Worm (Caenorhabditis elegans) whole organism, L3 larva: ENCODE results near the gene cal-3.

ENCODE experiments used
- R02D3.7 ChIP-seq: fragments of 150-350 bp; optimal IDR thresholded peaks from 2 replicates; lab custom pipeline; 2014; ENCODE audit warnings: missing biosample characterization, missing genetic modification characterization
- ama-1 ChIP-seq: fragments of 150-350 bp; optimal IDR thresholded peaks from 2 replicates; lab custom pipeline; 2018
- ceh-16 ChIP-seq: sonication (generic microtip); optimal IDR thresholded peaks from 2 replicates; lab custom pipeline; 2017; ENCODE audit warnings: missing biosample characterization, missing genetic modification characterization
- elt-2 ChIP-seq: sonication (generic microtip); optimal IDR thresholded peaks from 2 replicates; lab custom pipeline; 2016; ENCODE audit warnings: missing genetic modification reagents, mild to moderate bottlenecking, missing genetic modification characterization, missing compliant biosample characterization
- fkh-2 ChIP-seq: fragments of 150-350 bp; optimal IDR thresholded peaks from 2 replicates; lab custom pipeline; 2014; ENCODE audit warnings: missing biosample characterization, missing genetic modification reagents, missing genetic modification characterization
- fos-1 ChIP-seq: fragments of 150-350 bp; optimal IDR thresholded peaks from 2 replicates; lab custom pipeline; 2014; ENCODE audit warnings: missing biosample characterization, missing genetic modification characterization
- lin-15B ChIP-seq: fragments of 150-350 bp; optimal IDR thresholded peaks from 2 replicates; lab custom pipeline; 2014; ENCODE audit warnings: missing biosample characterization, missing genetic modification characterization
- nfya-1 ChIP-seq: sonication (generic microtip); optimal IDR thresholded peaks from 2 replicates; lab custom pipeline; 2017; ENCODE audit warnings: missing genetic modification characterization, mild to moderate bottlenecking, missing compliant biosample characterization, antibody characterized with exemption, moderate library complexity; ENCODE audit not compliant: insufficient read depth
- nhr-28 ChIP-seq: fragments of 150-350 bp; optimal IDR thresholded peaks from 2 replicates; lab custom pipeline; 2014; ENCODE audit warnings: missing biosample characterization, missing genetic modification characterization
- pqm-1 ChIP-seq: fragments of 150-350 bp; optimal IDR thresholded peaks from 2 replicates; lab custom pipeline; 2017; ENCODE audit warnings: missing biosample characterization, missing genetic modification characterization, inconsistent platforms
- unc-62 ChIP-seq: fragments of 150-350 bp; sonication (generic microtip); optimal IDR thresholded peaks from 4 replicates; lab custom pipeline; 2014; ENCODE audit warnings: missing biosample characterization, missing genetic modification reagents, missing genetic modification characterization
- ztf-11 ChIP-seq: fragments of 150-350 bp; optimal IDR thresholded peaks from 2 replicates; lab custom pipeline; 2014; ENCODE audit warnings: missing biosample characterization, missing genetic modification characterization
- ztf-4 ChIP-seq: fragments of 150-350 bp; optimal IDR thresholded peaks from 2 replicates; lab custom pipeline; 2014; ENCODE audit warnings: missing biosample characterization, missing genetic modification characterization

- TF ChIP-seq ztf-4 (tag; lab: Kevin White, UChicago) (no peak), R02D3.7 (no peak), ceh-16 (no peak), ama-1 (lab: Kevin White, UChicago) (no peak), unc-62 (no peak), ztf-11 (no peak), lin-15B (tag; lab: Kevin White, UChicago) (no peak), nfya-1 (tag; lab: Kevin White, UChicago) (no peak), fos-1 (tag; lab: Kevin White, UChicago) (no peak), elt-2 (tag; lab: Kevin White, UChicago) (no peak), nhr-28 (tag; lab: Kevin White, UChicago) (no peak), pqm-1 (tag; lab: Kevin White, UChicago) (no peak), fkh-2 (no peak)
Measured at ce11 chrIV:3815259-3815644, 19.7 kb downstream of the cal-3 start.
